Fruit fly (Drosophila melanogaster): ENCODE data around the gene CG6415.

DNA sequence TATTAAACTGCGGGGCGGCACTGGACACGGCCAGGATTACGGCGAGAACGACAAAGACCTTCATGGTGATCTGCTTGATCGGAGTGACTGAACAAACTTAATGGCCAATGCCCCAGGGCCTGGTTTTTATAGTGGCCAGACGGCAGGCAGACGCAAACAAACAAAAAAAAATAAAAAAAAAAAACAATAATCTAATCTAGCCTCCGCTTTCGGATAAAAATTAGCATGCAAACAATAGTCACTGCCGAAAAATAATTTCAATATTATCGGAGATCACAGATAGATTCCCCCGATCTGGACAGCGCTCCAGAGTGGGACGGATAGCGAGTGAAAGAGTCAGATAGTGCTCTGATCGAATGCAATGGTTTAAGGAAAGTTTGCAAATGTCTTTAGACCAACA, 19.1 kb upstream of the CG6415 start, which contains the start of gene CG7299:
- TF ChIP-seq EcR (GFP tag; optimal IDR thresholded peaks at IDR 0.05) (no peak), CG4496 (GFP tag; IDR thresholded peaks at IDR 0.05) (no peak), CG13204 (GFP tag; optimal IDR thresholded peaks at IDR 0.05) (no peak), rn (GFP tag; IDR thresholded peaks at IDR 0.05) (no peak), Snoo (tag; optimal IDR thresholded peaks at IDR 0.05) (no peak), CG8159 (tag; optimal IDR thresholded peaks at IDR 0.05) (no peak)

Data from whole organism, pupa.